Worm (Caenorhabditis elegans) whole organism, young adult: ENCODE data around the gene W02G9.4.
A peak's percentile ranks its signal among the peaks of the same experiment; 100 is the strongest.

Experiments
- F10E7.11 ChIP-seq: sonication (generic microtip); optimal IDR thresholded peaks from 2 replicates; lab custom pipeline; 2017; ENCODE audit warnings: mild to moderate bottlenecking, missing genetic modification characterization, moderate library complexity, missing compliant biosample characterization
- F39B2.1 ChIP-seq: fragments of 200-800 bp; sonication (Bioruptor generic); IDR thresholded peaks from 2 replicates; pipeline ENCODE4 v1.3.6; 2022; ENCODE audit warnings: missing genetic modification reagents, missing genetic modification characterization, missing compliant biosample characterization
- F52B5.7 ChIP-seq: sonication (generic microtip); optimal IDR thresholded peaks from 2 replicates; lab custom pipeline; 2016; ENCODE audit warnings: mild to moderate bottlenecking, missing genetic modification characterization, missing compliant biosample characterization
- K12H6.12 ChIP-seq: fragments of 200-800 bp; sonication (Bioruptor generic); optimal IDR thresholded peaks from 2 replicates; lab custom pipeline; 2018; ENCODE audit warnings: mild to moderate bottlenecking, missing genetic modification characterization, missing compliant biosample characterization
- Y53G8AR.9 ChIP-seq: fragments of 200-800 bp; sonication (Bioruptor generic); conservative IDR thresholded peaks from 2 replicates; pipeline ENCODE4 v1.3.6; 2022; ENCODE audit warnings: missing genetic modification reagents, missing genetic modification characterization, missing compliant biosample characterization
- Y79H2A.3 ChIP-seq: fragments of 200-800 bp; sonication (Bioruptor generic); conservative IDR thresholded peaks from 2 replicates; pipeline ENCODE4 v1.3.6; 2022; ENCODE audit warnings: missing genetic modification reagents, missing genetic modification characterization, missing compliant biosample characterization
- ZK185.1 ChIP-seq: sonication (generic microtip); optimal IDR thresholded peaks from 2 replicates; lab custom pipeline; 2016; ENCODE audit warnings: mild to moderate bottlenecking, missing genetic modification characterization, missing compliant biosample characterization; ENCODE audit not compliant: poor library complexity, severe bottlenecking
- akir-1 ChIP-seq: fragments of 200-800 bp; sonication (Bioruptor generic); optimal IDR thresholded peaks from 2 replicates; lab custom pipeline; 2018; ENCODE audit warnings: mild to moderate bottlenecking, missing genetic modification characterization, moderate library complexity, missing compliant biosample characterization
- attf-5 ChIP-seq: fragments of 200-800 bp; sonication (Bioruptor generic); optimal IDR thresholded peaks from 2 replicates; lab custom pipeline; 2018; ENCODE audit warnings: mild to moderate bottlenecking, missing genetic modification characterization, missing compliant biosample characterization
- bed-1 ChIP-seq: fragments of 200-800 bp; sonication (Bioruptor generic); IDR thresholded peaks from 2 replicates; pipeline ENCODE4 v1.3.6; 2022; ENCODE audit warnings: missing genetic modification reagents, missing genetic modification characterization, missing compliant biosample characterization
- cebp-1 ChIP-seq, 2 experiments: fragments of 200-800 bp in 1 of 2; sonication (Bioruptor generic) in 1 of 2; sonication (generic microtip) in 1 of 2; IDR thresholded peaks in 1 of 2; optimal IDR thresholded peaks in 1 of 2; 2 replicates each; pipeline versions ENCODE4 v1.3.6 to Lab custom; 2017 to 2022; ENCODE audit warnings: missing compliant biosample characterization in 2 of 2, missing genetic modification characterization in 2 of 2, mild to moderate bottlenecking in 1 of 2, missing genetic modification reagents in 1 of 2, moderate library complexity in 1 of 2
- cebp-2 ChIP-seq: fragments of 200-800 bp; sonication (Bioruptor generic); IDR thresholded peaks from 2 replicates; pipeline ENCODE4 v1.3.6; 2022; ENCODE audit warnings: missing genetic modification characterization, missing compliant biosample characterization
- ceh-100 ChIP-seq: fragments of 200-800 bp; sonication (Bioruptor generic); IDR thresholded peaks from 2 replicates; pipeline ENCODE4 v1.3.6; 2022; ENCODE audit warnings: missing genetic modification reagents, missing genetic modification characterization, missing compliant biosample characterization
- ceh-40 ChIP-seq: fragments of 200-800 bp; sonication (Bioruptor generic); IDR thresholded peaks from 2 replicates; pipeline ENCODE4 v1.3.6; 2022; ENCODE audit warnings: missing genetic modification characterization, missing compliant biosample characterization
- chd-7 ChIP-seq: sonication (generic microtip); optimal IDR thresholded peaks from 2 replicates; lab custom pipeline; 2016; ENCODE audit warnings: mild to moderate bottlenecking, missing genetic modification characterization, moderate library complexity, missing compliant biosample characterization
- die-1 ChIP-seq: sonication (generic microtip); optimal IDR thresholded peaks from 2 replicates; lab custom pipeline; 2016; ENCODE audit warnings: missing genotype, mild to moderate bottlenecking, missing genetic modification characterization, missing compliant biosample characterization
- efl-1 ChIP-seq: fragments of 150-350 bp; optimal IDR thresholded peaks from 2 replicates; lab custom pipeline; 2014; ENCODE audit warnings: missing biosample characterization, missing genetic modification reagents, missing genetic modification characterization
- egl-18 ChIP-seq: fragments of 200-800 bp; sonication (Bioruptor generic); IDR thresholded peaks from 2 replicates; pipeline ENCODE4 v1.3.6; 2022; ENCODE audit warnings: missing genetic modification reagents, missing genetic modification characterization, missing compliant biosample characterization
- egl-44 ChIP-seq: fragments of 200-800 bp; sonication (Bioruptor generic); IDR thresholded peaks from 2 replicates; pipeline ENCODE4 v1.3.6; 2022; ENCODE audit warnings: missing genetic modification reagents, missing genetic modification characterization, missing compliant biosample characterization
- egrh-3 ChIP-seq: fragments of 200-800 bp; sonication (Bioruptor generic); IDR thresholded peaks from 2 replicates; pipeline ENCODE4 v1.3.6; 2022; ENCODE audit warnings: missing genetic modification reagents, missing genetic modification characterization, missing compliant biosample characterization
- ekl-4 ChIP-seq: fragments of 200-800 bp; sonication (Bioruptor generic); IDR thresholded peaks from 2 replicates; pipeline ENCODE4 v1.3.6; 2022; ENCODE audit warnings: missing genetic modification reagents, missing genetic modification characterization, missing compliant biosample characterization
- fkh-3 ChIP-seq: sonication (generic microtip); optimal IDR thresholded peaks from 2 replicates; lab custom pipeline; 2016; ENCODE audit warnings: mild to moderate bottlenecking, missing genetic modification characterization, missing compliant biosample characterization
- gei-17 ChIP-seq: fragments of 200-800 bp; sonication (Bioruptor generic); optimal IDR thresholded peaks from 2 replicates; lab custom pipeline; 2018; ENCODE audit warnings: mild to moderate bottlenecking, missing genetic modification characterization, missing compliant biosample characterization
- him-1 ChIP-seq: sonication (generic microtip); optimal IDR thresholded peaks from 2 replicates; lab custom pipeline; 2016; ENCODE audit warnings: missing genotype, missing genetic modification reagents, missing genetic modification characterization, missing compliant biosample characterization
- hlh-26 ChIP-seq: fragments of 200-800 bp; sonication (Bioruptor generic); conservative IDR thresholded peaks from 2 replicates; pipeline ENCODE4 v1.3.6; 2022; ENCODE audit warnings: missing genetic modification reagents, missing genetic modification characterization, missing compliant biosample characterization
- hrde-1 ChIP-seq: sonication (generic microtip); optimal IDR thresholded peaks from 2 replicates; lab custom pipeline; 2016; ENCODE audit warnings: missing genetic modification characterization, mild to moderate bottlenecking, missing compliant biosample characterization, moderate library complexity, missing genotype, missing genetic modification reagents, borderline replicate concordance
- hsf-1 ChIP-seq: fragments of 200-800 bp; sonication (Bioruptor generic); IDR thresholded peaks from 2 replicates; pipeline ENCODE4 v1.3.6; 2022; ENCODE audit warnings: missing genetic modification reagents, missing genetic modification characterization, missing compliant biosample characterization
- let-526 ChIP-seq: fragments of 200-800 bp; sonication (Bioruptor generic); IDR thresholded peaks from 2 replicates; pipeline ENCODE4 v1.3.6; 2022; ENCODE audit warnings: missing genetic modification reagents, missing genetic modification characterization, missing compliant biosample characterization
- let-607 ChIP-seq, 2 experiments: fragments of 200-800 bp in 1 of 2; sonication (Bioruptor generic) in 1 of 2; sonication (generic microtip) in 1 of 2; optimal IDR thresholded peaks; 2 replicates each; lab custom pipeline; 2016 to 2018; ENCODE audit warnings: mild to moderate bottlenecking in 2 of 2, missing compliant biosample characterization in 2 of 2, missing genetic modification characterization in 2 of 2, moderate library complexity in 2 of 2, missing genotype in 1 of 2
- lin-35 ChIP-seq, 3 experiments: fragments of 150-350 bp in 2 of 3; sonication (generic microtip) in 1 of 3; optimal IDR thresholded peaks; 2 replicates each; lab custom pipeline; 2014 to 2018; ENCODE audit warnings: missing biosample characterization in 3 of 3, missing genetic modification characterization in 3 of 3, missing genetic modification reagents in 3 of 3
- lir-1 ChIP-seq: fragments of 200-800 bp; sonication (Bioruptor generic); conservative IDR thresholded peaks from 2 replicates; pipeline ENCODE4 v1.3.6; 2022; ENCODE audit warnings: missing genetic modification reagents, missing genetic modification characterization, missing compliant biosample characterization
- madf-6 ChIP-seq: fragments of 200-800 bp; sonication (Bioruptor generic); IDR thresholded peaks from 2 replicates; pipeline ENCODE4 v1.3.6; 2022; ENCODE audit warnings: missing genetic modification reagents, missing genetic modification characterization, missing compliant biosample characterization
- mcd-1 ChIP-seq: fragments of 200-800 bp; sonication (Bioruptor generic); IDR thresholded peaks from 2 replicates; pipeline ENCODE4 v1.3.6; 2022; ENCODE audit warnings: missing genetic modification reagents, missing genetic modification characterization, missing compliant biosample characterization
- nfya-1 ChIP-seq: sonication (generic microtip); optimal IDR thresholded peaks from 2 replicates; lab custom pipeline; 2017; ENCODE audit warnings: antibody characterized with exemption, missing compliant biosample characterization, missing genetic modification characterization, borderline replicate concordance; ENCODE audit not compliant: insufficient read depth
- nfya-2 ChIP-seq: fragments of 200-800 bp; sonication (Bioruptor generic); IDR thresholded peaks from 2 replicates; pipeline ENCODE4 v1.3.6; 2022; ENCODE audit warnings: missing genetic modification reagents, missing genetic modification characterization, missing compliant biosample characterization
- nfyb-1 ChIP-seq: fragments of 200-800 bp; sonication (Bioruptor generic); IDR thresholded peaks from 2 replicates; pipeline ENCODE4 v1.3.6; 2022; ENCODE audit warnings: missing genetic modification reagents, missing genetic modification characterization, missing compliant biosample characterization
- nhr-179 ChIP-seq: sonication (generic microtip); optimal IDR thresholded peaks from 2 replicates; lab custom pipeline; 2016; ENCODE audit warnings: mild to moderate bottlenecking, missing genetic modification characterization, missing compliant biosample characterization
- nhr-90 ChIP-seq: sonication (generic microtip); optimal IDR thresholded peaks from 2 replicates; lab custom pipeline; 2016; ENCODE audit warnings: missing genotype, mild to moderate bottlenecking, missing genetic modification characterization, missing compliant biosample characterization
- rcor-1 ChIP-seq: fragments of 200-800 bp; sonication (Bioruptor generic); IDR thresholded peaks from 2 replicates; pipeline ENCODE4 v1.3.6; 2022; ENCODE audit warnings: missing genetic modification reagents, missing genetic modification characterization, missing compliant biosample characterization
- sdz-38 ChIP-seq: sonication (generic microtip); optimal IDR thresholded peaks from 2 replicates; lab custom pipeline; 2016; ENCODE audit warnings: missing genotype, missing genetic modification characterization, missing compliant biosample characterization
- sea-2 ChIP-seq: fragments of 200-800 bp; sonication (Bioruptor generic); IDR thresholded peaks from 2 replicates; pipeline ENCODE4 v1.3.6; 2022; ENCODE audit warnings: missing genetic modification characterization, missing compliant biosample characterization
- sptf-2 ChIP-seq: fragments of 200-800 bp; sonication (Bioruptor generic); optimal IDR thresholded peaks from 2 replicates; lab custom pipeline; 2018; ENCODE audit warnings: mild to moderate bottlenecking, missing genetic modification characterization, missing compliant biosample characterization
- tbp1 ChIP-seq: fragments of 200-800 bp; sonication (Bioruptor generic); optimal IDR thresholded peaks from 2 replicates; lab custom pipeline; 2018; ENCODE audit warnings: mild to moderate bottlenecking, missing genetic modification characterization, missing compliant biosample characterization
- tbx-9 ChIP-seq: sonication (generic microtip); optimal IDR thresholded peaks from 2 replicates; lab custom pipeline; 2016; ENCODE audit warnings: borderline replicate concordance, missing genetic modification characterization, inconsistent platforms, missing compliant biosample characterization
- zfh-2 ChIP-seq: fragments of 200-800 bp; sonication (Bioruptor generic); conservative IDR thresholded peaks from 2 replicates; pipeline ENCODE4 v1.3.6; 2022; ENCODE audit warnings: missing genetic modification reagents, missing genetic modification characterization, missing compliant biosample characterization
- zim-3 ChIP-seq: sonication (generic microtip); optimal IDR thresholded peaks from 2 replicates; lab custom pipeline; 2017; ENCODE audit warnings: mild to moderate bottlenecking, missing genetic modification characterization, moderate library complexity, missing compliant biosample characterization
- ztf-26 ChIP-seq: sonication (generic microtip); optimal IDR thresholded peaks from 2 replicates; lab custom pipeline; 2017; ENCODE audit warnings: missing genetic modification characterization, missing compliant biosample characterization
- ztf-6 ChIP-seq: fragments of 200-800 bp; sonication (Bioruptor generic); IDR thresholded peaks from 2 replicates; pipeline ENCODE4 v1.3.6; 2022; ENCODE audit warnings: missing genetic modification reagents, missing genetic modification characterization, missing compliant biosample characterization

W02G9.4 gene

ce11 chrV:2694389-2694788, 27.7 kb downstream of the W02G9.4 start, which contains the start of gene Y45G12B.2 (continued):
- TF ChIP-seq akir-1 (GFP tag; lab: Kevin White, UChicago) (no peak), Y79H2A.3 (no peak), attf-5 (peak; percentile 30), zim-3 (no peak), Y53G8AR.9 (GFP tag; lab: Robert Waterston, UW) (0 out of 2 replicates have a peak, but pooled peaks have one; percentile 32), nfya-2 (GFP tag; lab: Robert Waterston, UW) (no peak), ZK185.1 (tag; lab: Kevin White, UChicago) (no peak), madf-6 (GFP tag; lab: Robert Waterston, UW) (peak; percentile 63; the same call in 1 of the 2 replicates), F52B5.7 (tag; lab: Kevin White, UChicago) (no peak), sptf-2 (GFP tag; lab: Kevin White, UChicago) (no peak), cebp-1 (GFP tag; IDR thresholded peaks at IDR 0.05; lab: Robert Waterston, UW) (no peak), cebp-1 (tag; optimal IDR thresholded peaks at IDR 0.05; lab: Kevin White, UChicago) (peak; percentile 56), rcor-1 (no peak), nhr-179 (tag; lab: Kevin White, UChicago) (no peak), egl-44 (no peak), lir-1 (GFP tag; lab: Robert Waterston, UW) (no peak), hrde-1 (tag; lab: Kevin White, UChicago) (no peak), ztf-26 (no peak), let-526 (GFP tag; lab: Robert Waterston, UW) (no peak), nhr-90 (tag; lab: Kevin White, UChicago) (no peak), ceh-100 (GFP tag; lab: Robert Waterston, UW) (no peak), cebp-2 (GFP tag; lab: Robert Waterston, UW) (no peak), F39B2.1 (GFP tag; lab: Robert Waterston, UW) (no peak), sdz-38 (tag; lab: Kevin White, UChicago) (no peak), sea-2 (no peak), zfh-2 (GFP tag; lab: Robert Waterston, UW) (no peak), ceh-40 (GFP tag; lab: Robert Waterston, UW) (no peak), tbx-9 (tag; lab: Kevin White, UChicago) (no peak), die-1 (tag; lab: Kevin White, UChicago) (no peak), ztf-6 (no peak), him-1 (no peak), bed-1 (GFP tag; lab: Robert Waterston, UW) (no peak), mcd-1 (GFP tag; lab: Robert Waterston, UW) (peak; percentile 75), nfya-1 (tag; lab: Kevin White, UChicago) (no peak), fkh-3 (no peak), tbp1 (peak; percentile 41), nfyb-1 (GFP tag; lab: Robert Waterston, UW) (no peak), ekl-4 (GFP tag; lab: Robert Waterston, UW) (no peak), K12H6.12 (no peak), efl-1 (peak; percentile 53), hsf-1 (GFP tag; lab: Robert Waterston, UW) (no peak), F10E7.11 (no peak), hlh-26 (GFP tag; lab: Robert Waterston, UW) (no peak), let-607 (tag; optimal IDR thresholded peaks at IDR 0.05; lab: Kevin White, UChicago) (no peak), egl-18 (GFP tag; lab: Robert Waterston, UW) (no peak), chd-7 (tag; lab: Kevin White, UChicago) (no peak), egrh-3 (no peak), gei-17 (no peak), lin-35 (GFP tag; optimal IDR thresholded peaks at IDR 0.05; lab: Kevin White, UChicago) (peak in 1 of 3 experiments; percentile 57)
